Fruit fly (Drosophila melanogaster): ENCODE results near the gene CG33158.

DNA sequence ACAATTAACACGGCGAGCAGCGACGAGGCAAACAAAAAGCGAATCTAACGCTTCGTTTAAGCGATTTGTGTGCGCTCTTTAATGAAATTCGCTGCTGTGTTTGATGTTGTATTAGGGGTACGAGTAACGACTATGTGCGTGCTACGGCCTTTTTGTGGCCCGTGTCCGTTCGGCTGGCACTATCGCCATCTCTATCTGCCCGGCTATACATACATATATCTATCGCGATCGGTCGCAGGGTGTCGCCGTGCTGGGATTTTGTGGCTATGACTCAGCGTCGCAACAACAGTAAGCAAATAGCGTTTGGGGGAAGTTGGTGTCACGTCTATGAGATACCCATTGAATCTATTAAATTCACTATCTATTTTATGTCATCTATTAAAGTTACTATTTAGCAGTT, 25.7 kb upstream of the CG33158 start:
- no peak for TF ChIP-seq OdsH (GFP tag; optimal IDR thresholded peaks at IDR 0.05)
- no peak for TF ChIP-seq ey (GFP tag; optimal IDR thresholded peaks at IDR 0.05)
- no peak for TF ChIP-seq Hr83 (GFP tag; optimal IDR thresholded peaks at IDR 0.05; ENCODE audit: poor library complexity, severe bottlenecking)
- no peak for TF ChIP-seq psq (GFP tag; optimal IDR thresholded peaks at IDR 0.05)
